Worm (Caenorhabditis elegans) whole organism, mixed stage, embryonic: Measurements from ENCODE around the gene tnc-2.

Experiments used
- ces-1 ChIP-seq: fragments of 150-350 bp; optimal IDR thresholded peaks from 2 replicates; lab custom pipeline; 2014; ENCODE audit warnings: missing biosample characterization, missing genetic modification reagents, missing genetic modification characterization
- flh-1 ChIP-seq: fragments of 200-800 bp; sonication (Bioruptor generic); optimal IDR thresholded peaks from 2 replicates; lab custom pipeline; 2018; ENCODE audit warnings: mild to moderate bottlenecking, missing genetic modification characterization, moderate library complexity, missing compliant biosample characterization
- nhr-237 ChIP-seq: fragments of 150-350 bp; optimal IDR thresholded peaks from 2 replicates; lab custom pipeline; 2014; ENCODE audit warnings: missing biosample characterization, missing genetic modification characterization
- snpc-4 ChIP-seq: fragments of 150-350 bp; optimal IDR thresholded peaks from 2 replicates; lab custom pipeline; 2014; ENCODE audit warnings: missing biosample characterization, missing genetic modification characterization
- zip-8 ChIP-seq: fragments of 150-350 bp; optimal IDR thresholded peaks from 2 replicates; lab custom pipeline; 2014; ENCODE audit warnings: missing biosample characterization, missing genetic modification characterization

ce11 chrII:10486738-10487137, 20.1 kb downstream of the tnc-2 start, which contains the start of gene ZK666.15:
- TF ChIP-seq nhr-237 (no peak), zip-8 (no peak), snpc-4 (tag; lab: Kevin White, UChicago) (no peak), ces-1 (GFP tag; lab: Kevin White, UChicago) (no peak), flh-1 (GFP tag; lab: Kevin White, UChicago) (no peak)
